Worm (Caenorhabditis elegans): ENCODE measurements around the gene Y77E11A.23.

DNA sequence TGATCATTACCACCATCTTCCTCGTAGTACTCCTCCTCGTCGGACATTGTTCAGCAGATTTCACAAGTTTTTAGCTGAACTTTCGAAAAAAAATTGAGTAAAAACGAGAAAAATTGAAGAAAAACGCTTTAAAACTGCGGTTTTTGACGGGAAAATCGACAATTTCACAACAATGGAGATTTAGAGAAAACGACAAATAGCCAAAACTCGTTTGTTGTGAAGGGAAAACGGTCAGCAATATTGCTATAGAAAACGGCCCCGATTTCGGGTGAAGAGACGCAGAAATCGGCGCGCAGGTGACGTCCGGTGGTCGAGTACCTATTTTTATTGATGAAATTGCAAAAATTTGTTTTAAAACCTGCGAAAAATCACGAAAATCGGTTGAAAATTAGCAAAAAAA is 15.8 kb upstream of the Y77E11A.23 start, which contains the start of gene clp-7:
- TF ChIP-seq unc-62 (GFP tag; optimal IDR thresholded peaks at IDR 0.05) (no peak), elt-3 (tag; optimal IDR thresholded peaks at IDR 0.05) (no peak), ztf-4 (tag; optimal IDR thresholded peaks at IDR 0.05) (no peak)
